ENCODE assay signal across 7 fruit fly cellular contexts in the genomic region with DNA sequence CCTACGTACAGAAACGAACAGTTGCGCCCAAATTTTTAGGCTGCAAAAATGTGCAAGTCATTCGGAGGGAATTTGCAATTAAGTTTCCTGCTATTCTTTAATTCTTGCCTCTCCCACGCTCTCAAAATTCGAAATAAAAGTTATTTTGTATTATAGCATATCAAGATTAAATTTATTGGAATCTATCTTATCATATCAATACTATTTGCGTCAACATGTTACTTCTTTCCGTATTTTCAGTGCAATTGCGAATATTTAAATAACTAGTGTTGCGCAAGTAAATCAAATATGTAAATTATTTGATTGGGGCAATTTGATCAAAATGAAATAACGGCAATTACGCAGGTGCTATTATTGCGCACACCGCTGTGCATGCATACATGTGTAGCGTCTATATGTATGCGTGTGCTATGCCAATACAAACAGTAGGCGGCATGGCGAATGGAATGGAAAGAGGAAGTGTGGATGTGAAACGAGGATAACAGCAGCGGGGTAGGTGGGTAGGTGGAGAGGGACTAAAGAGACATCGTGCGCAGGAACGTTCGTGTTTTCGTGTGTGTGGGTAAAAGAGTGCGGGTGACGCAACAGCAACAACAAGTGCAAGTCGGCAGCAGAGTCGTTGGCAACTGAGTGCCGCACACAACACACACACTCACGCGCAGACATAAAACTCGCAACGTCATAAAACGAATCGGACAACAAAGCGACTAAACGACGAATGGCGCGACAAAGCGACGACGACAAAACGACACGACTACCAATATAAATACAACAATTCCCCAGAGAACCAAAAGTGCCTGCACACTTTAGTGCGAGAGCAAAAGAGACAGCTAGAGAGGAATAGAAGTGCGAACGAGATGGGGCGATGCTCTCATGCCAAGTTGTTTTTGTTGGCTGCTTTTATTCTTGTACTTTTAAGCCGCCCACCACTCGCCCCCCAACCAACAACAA.
TF ChIP-seq lines count a peak whose summit lies in the region.

No protein-coding gene starts in this region.

- TF ChIP-seq CTCF in whole organism, embryonic (GFP tag; optimal IDR thresholded peaks at IDR 0.05; lab: Kevin White, UChicago): peak; percentile 51

TF ChIP-seq in Kc167, 6 proteins besides CTCF, POLR2A, EP300 and RAD21:
- no peak for TF ChIP-seq insv (optimal IDR thresholded peaks at IDR 0.05; lab: Kevin White, UChicago)
- peak; percentile 93 for TF ChIP-seq psq (optimal IDR thresholded peaks at IDR 0.05; lab: Kevin White, UChicago)
- TF ChIP-seq h (optimal IDR thresholded peaks at IDR 0.05; lab: Kevin White, UChicago): no peak

TF ChIP-seq in whole organism, 6 proteins besides CTCF, POLR2A, EP300 and RAD21:
- no peak for TF ChIP-seq usp (GFP tag; optimal IDR thresholded peaks at IDR 0.05; lab: Kevin White, UChicago)
- TF ChIP-seq CG8478 (optimal IDR thresholded peaks at IDR 0.05; lab: Kevin White, UChicago): peak; percentile 35

TF ChIP-seq in whole organism, adult, 20 proteins besides CTCF, POLR2A, EP300 and RAD21 (continues in another document):
- TF ChIP-seq Mnt (GFP tag; optimal IDR thresholded peaks at IDR 0.05; lab: Kevin White, UChicago) (peak; percentile 76), CG1620 (GFP tag; optimal IDR thresholded peaks at IDR 0.05; lab: Kevin White, UChicago) (peak; percentile 87), CG12768 (GFP tag; optimal IDR thresholded peaks at IDR 0.05; lab: Kevin White, UChicago) (peak; percentile 82), CG7045 (GFP tag; optimal IDR thresholded peaks at IDR 0.05; lab: Kevin White, UChicago) (peak; percentile 86), Hr96 (GFP tag; optimal IDR thresholded peaks at IDR 0.05; lab: Kevin White, UChicago) (peak; percentile 93), cnc (optimal IDR thresholded peaks at IDR 0.05; lab: Kevin White, UChicago) (peak; percentile 98 to 100), CG11617 (GFP tag; optimal IDR thresholded peaks at IDR 0.05; lab: Kevin White, UChicago) (peak; percentile 95), ovo (GFP tag; optimal IDR thresholded peaks at IDR 0.05; lab: Kevin White, UChicago) (peak; percentile 97), cic (GFP tag; optimal IDR thresholded peaks at IDR 0.05; lab: Kevin White, UChicago) (peak; percentile 78), CG7101 (tag; optimal IDR thresholded peaks at IDR 0.05; lab: Kevin White, UChicago) (peak; percentile 93), CG14711 (tag; optimal IDR thresholded peaks at IDR 0.05; lab: Kevin White, UChicago) (peak; percentile 77), CG5204 (GFP tag; optimal IDR thresholded peaks at IDR 0.05; lab: Kevin White, UChicago) (peak; percentile 88), CG33017 (tag; optimal IDR thresholded peaks at IDR 0.05; lab: Kevin White, UChicago) (peak; percentile 75), kay (GFP tag; lab: Kevin White, UChicago; ENCODE audit: borderline replicate concordance) (peak; percentile 77)

TF ChIP-seq in whole organism, embryonic, 481 proteins besides CTCF, POLR2A, EP300 and RAD21 (continues in another document):
- TF ChIP-seq gro (GFP tag; optimal IDR thresholded peaks at IDR 0.05; lab: Kevin White, UChicago): peak; percentile 84
- TF ChIP-seq dm (GFP tag; optimal IDR thresholded peaks at IDR 0.05; lab: Kevin White, UChicago): peak; percentile 73
- peak; percentile 51; the same call in 1 of the 2 replicates for TF ChIP-seq CG17612 (GFP tag; IDR thresholded peaks at IDR 0.05; lab: Robert Waterston, UW)
- TF ChIP-seq zen2 (GFP tag; IDR thresholded peaks at IDR 0.05; lab: Robert Waterston, UW; ENCODE audit: partially characterized antibody): no peak
- peak; percentile 79 for TF ChIP-seq rib (GFP tag; IDR thresholded peaks at IDR 0.05; lab: Robert Waterston, UW)
- TF ChIP-seq CG12659 (GFP tag; optimal IDR thresholded peaks at IDR 0.05; lab: Kevin White, UChicago): peak; percentile 97
- TF ChIP-seq CG2875 (GFP tag; optimal IDR thresholded peaks at IDR 0.05; lab: Kevin White, UChicago): peak; percentile 90
- TF ChIP-seq br (optimal IDR thresholded peaks at IDR 0.05; lab: Kevin White, UChicago): no peak
- TF ChIP-seq ato (GFP tag; IDR thresholded peaks at IDR 0.05; lab: Robert Waterston, UW; ENCODE audit: partially characterized antibody): no peak
- TF ChIP-seq so (GFP tag; IDR thresholded peaks at IDR 0.05; lab: Robert Waterston, UW): peak; percentile 83
- peak; percentile 97 for TF ChIP-seq abd-A (tag; optimal IDR thresholded peaks at IDR 0.05; lab: Kevin White, UChicago)
- TF ChIP-seq Hey (tag; optimal IDR thresholded peaks at IDR 0.05; lab: Kevin White, UChicago): peak; percentile 57
- TF ChIP-seq Adf1 (GFP tag; IDR thresholded peaks at IDR 0.05; lab: Robert Waterston, UW): peak; percentile 85
- peak; percentile 69 for TF ChIP-seq btn (GFP tag; optimal IDR thresholded peaks at IDR 0.05; lab: Kevin White, UChicago)
- peak; percentile 97 for TF ChIP-seq CG11696 (GFP tag; IDR thresholded peaks at IDR 0.05; lab: Robert Waterston, UW)

TF ChIP-seq in whole organism, prepupa, 60 proteins besides CTCF, POLR2A, EP300 and RAD21 (continues in another document):
- TF ChIP-seq pdm3 (GFP tag; optimal IDR thresholded peaks at IDR 0.05; lab: Kevin White, UChicago) (peak; percentile 97), Hr38 (GFP tag; optimal IDR thresholded peaks at IDR 0.05; lab: Kevin White, UChicago) (no peak), CG34406 (GFP tag; optimal IDR thresholded peaks at IDR 0.05; lab: Kevin White, UChicago) (peak; percentile 95), fd85E (GFP tag; optimal IDR thresholded peaks at IDR 0.05; lab: Kevin White, UChicago) (peak; percentile 75), CG6163 (GFP tag; IDR thresholded peaks at IDR 0.05; lab: Robert Waterston, UW) (peak; percentile 86), topi (GFP tag; optimal IDR thresholded peaks at IDR 0.05; lab: Kevin White, UChicago) (peak; percentile 98), CG11294 (GFP tag; IDR thresholded peaks at IDR 0.05; lab: Robert Waterston, UW) (peak; percentile 77; the same call in 1 of the 2 replicates), dsx (GFP tag; optimal IDR thresholded peaks at IDR 0.05; lab: Kevin White, UChicago; ENCODE audit: poor library complexity, severe bottlenecking) (peak; percentile 76), Sox14 (GFP tag; optimal IDR thresholded peaks at IDR 0.05; lab: Kevin White, UChicago) (peak; percentile 91), CG3919 (GFP tag; optimal IDR thresholded peaks at IDR 0.05; lab: Kevin White, UChicago) (peak; percentile 90), CG11902 (GFP tag; optimal IDR thresholded peaks at IDR 0.05; lab: Kevin White, UChicago) (peak; percentile 95), CG8319 (GFP tag; optimal IDR thresholded peaks at IDR 0.05; lab: Kevin White, UChicago) (peak; percentile 90), svp (GFP tag; lab: Kevin White, UChicago) (peak; percentile 96), CG16779 (tag; optimal IDR thresholded peaks at IDR 0.05; lab: Kevin White, UChicago) (peak; percentile 86), Blimp-1 (GFP tag; optimal IDR thresholded peaks at IDR 0.05; lab: Kevin White, UChicago) (peak; percentile 85)

TF ChIP-seq in whole organism, pupa, 21 proteins besides CTCF, POLR2A, EP300 and RAD21 (continues in another document):
- TF ChIP-seq Ets98B (GFP tag; IDR thresholded peaks at IDR 0.05; lab: Robert Waterston, UW) (peak; percentile 72), gl (tag; optimal IDR thresholded peaks at IDR 0.05; lab: Kevin White, UChicago) (no peak), CG15710 (tag; optimal IDR thresholded peaks at IDR 0.05; lab: Kevin White, UChicago) (peak; percentile 95), Pif1B (GFP tag; optimal IDR thresholded peaks at IDR 0.05; lab: Kevin White, UChicago) (peak; percentile 89), CG4496 (GFP tag; IDR thresholded peaks at IDR 0.05; lab: Robert Waterston, UW) (peak; percentile 33; the same call in 2 of the 3 replicates), Snoo (tag; optimal IDR thresholded peaks at IDR 0.05; lab: Kevin White, UChicago) (peak; percentile 95), fd96Ca (GFP tag; IDR thresholded peaks at IDR 0.05; lab: Robert Waterston, UW) (peak; percentile 71), D1 (tag; optimal IDR thresholded peaks at IDR 0.05; lab: Kevin White, UChicago) (peak; percentile 93), CG8159 (tag; optimal IDR thresholded peaks at IDR 0.05; lab: Kevin White, UChicago) (peak; percentile 97), CG13204 (GFP tag; optimal IDR thresholded peaks at IDR 0.05; lab: Kevin White, UChicago) (no peak), EcR (GFP tag; optimal IDR thresholded peaks at IDR 0.05; lab: Kevin White, UChicago) (peak; percentile 66), CG10348 (GFP tag; IDR thresholded peaks at IDR 0.05; lab: Robert Waterston, UW) (no peak), CG32121 (GFP tag; IDR thresholded peaks at IDR 0.05; lab: Robert Waterston, UW) (0 out of 2 replicates have a peak, but pooled peaks have one; percentile 39), CG8301 (tag; optimal IDR thresholded peaks at IDR 0.05; lab: Kevin White, UChicago) (peak; percentile 94), CG17806 (tag; optimal IDR thresholded peaks at IDR 0.05; lab: Kevin White, UChicago) (peak; percentile 84), CG14655 (GFP tag; optimal IDR thresholded peaks at IDR 0.05; lab: Kevin White, UChicago) (peak; percentile 97)

TF ChIP-seq in whole organism, wandering third instar larva, 38 proteins besides CTCF, POLR2A, EP300 and RAD21 (continues in another document):
- TF ChIP-seq CrebA (GFP tag; optimal IDR thresholded peaks at IDR 0.05; lab: Kevin White, UChicago; ENCODE audit: borderline replicate concordance) (peak; percentile 85), Hnf4 (GFP tag; optimal IDR thresholded peaks at IDR 0.05; lab: Kevin White, UChicago) (peak; percentile 48), foxo (GFP tag; optimal IDR thresholded peaks at IDR 0.05; lab: Kevin White, UChicago) (peak in 1 of 2 experiments; percentile 95), lola (GFP tag; optimal IDR thresholded peaks at IDR 0.05; lab: Kevin White, UChicago) (no peak), woc (GFP tag; optimal IDR thresholded peaks at IDR 0.05; lab: Kevin White, UChicago) (peak; percentile 98), brk (GFP tag; optimal IDR thresholded peaks at IDR 0.05; lab: Kevin White, UChicago) (peak; percentile 80), CG9705 (GFP tag; optimal IDR thresholded peaks at IDR 0.05; lab: Kevin White, UChicago) (peak; percentile 94), dl (GFP tag; optimal IDR thresholded peaks at IDR 0.05; lab: Kevin White, UChicago; ENCODE audit: insufficient read depth in 1 of 2, partially characterized antibody in 2 of 2) (peak; percentile 51 to 71), tai (GFP tag; optimal IDR thresholded peaks at IDR 0.05; lab: Kevin White, UChicago) (peak; percentile 91), pan (optimal IDR thresholded peaks at IDR 0.05; lab: Kevin White, UChicago) (no peak), Dfd (GFP tag; optimal IDR thresholded peaks at IDR 0.05; lab: Kevin White, UChicago) (peak; percentile 80), psq (GFP tag; optimal IDR thresholded peaks at IDR 0.05; lab: Kevin White, UChicago) (peak; percentile 99), usp (GFP tag; optimal IDR thresholded peaks at IDR 0.05; lab: Kevin White, UChicago) (no peak), h (GFP tag; optimal IDR thresholded peaks at IDR 0.05; lab: Kevin White, UChicago) (peak; percentile 90), sage (GFP tag; optimal IDR thresholded peaks at IDR 0.05; lab: Kevin White, UChicago) (peak; percentile 46), Vsx2 (GFP tag; optimal IDR thresholded peaks at IDR 0.05; lab: Kevin White, UChicago; ENCODE audit: partially characterized antibody) (peak; percentile 40), HLH106 (tag; optimal IDR thresholded peaks at IDR 0.05; lab: Kevin White, UChicago) (peak; percentile 96), GATAd (GFP tag; optimal IDR thresholded peaks at IDR 0.05; lab: Kevin White, UChicago) (peak; percentile 81)
